Fruit fly (Drosophila melanogaster): ENCODE results near the gene Alp12.

Alp12 gene

DNA sequence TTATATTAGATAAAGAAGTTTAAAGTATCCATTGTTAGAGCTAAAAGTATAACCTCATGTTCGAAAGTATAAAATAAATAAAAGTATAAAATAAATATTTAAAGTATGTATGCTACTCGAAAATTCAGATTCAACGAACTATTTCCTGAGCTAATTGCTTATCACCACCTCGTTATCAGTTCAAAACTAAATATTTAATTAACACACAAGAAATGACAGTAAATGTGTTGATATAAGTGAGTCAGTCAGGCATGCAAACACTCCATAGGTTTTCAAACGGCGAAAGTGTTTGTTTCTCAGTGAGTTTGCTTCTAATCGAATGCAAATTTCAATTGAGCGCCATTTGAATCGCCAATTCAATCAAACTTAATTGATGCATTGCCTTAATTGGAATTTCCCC lies 10.4 kb downstream of the Alp12 start (continued):
- no peak for TF ChIP-seq cwo (GFP tag; optimal IDR thresholded peaks at IDR 0.05)
- TF ChIP-seq bowl (GFP tag; IDR thresholded peaks at IDR 0.05) = no peak
- TF ChIP-seq bcd (GFP tag; optimal IDR thresholded peaks at IDR 0.05) = no peak
- no peak for TF ChIP-seq Bdp1 (GFP tag; optimal IDR thresholded peaks at IDR 0.05)
- TF ChIP-seq CG18619 (GFP tag; optimal IDR thresholded peaks at IDR 0.05) = no peak
- no peak for TF ChIP-seq ab (GFP tag; optimal IDR thresholded peaks at IDR 0.05)
- TF ChIP-seq salm (tag; optimal IDR thresholded peaks at IDR 0.05) = peak; percentile 83
- TF ChIP-seq Atf6 (GFP tag; IDR thresholded peaks at IDR 0.05) = no peak
- peak; percentile 60 for TF ChIP-seq pfk (GFP tag; optimal IDR thresholded peaks at IDR 0.05)
- peak; percentile 43 for TF ChIP-seq caup (GFP tag; optimal IDR thresholded peaks at IDR 0.05; ENCODE audit: severe bottlenecking)
- TF ChIP-seq esg (GFP tag; conservative IDR thresholded peaks at IDR 0.05) = no peak
- no peak for TF ChIP-seq CG16815 (GFP tag; optimal IDR thresholded peaks at IDR 0.05)
- no peak for TF ChIP-seq Mes4 (GFP tag; optimal IDR thresholded peaks at IDR 0.05)
- TF ChIP-seq CG17829 (tag; optimal IDR thresholded peaks at IDR 0.05) = peak; percentile 64
- TF ChIP-seq run (tag; optimal IDR thresholded peaks at IDR 0.05) = no peak
- TF ChIP-seq CG6791 (GFP tag; IDR thresholded peaks at IDR 0.05; ENCODE audit: partially characterized antibody) = no peak
- TF ChIP-seq Neu2 (GFP tag; optimal IDR thresholded peaks at IDR 0.05; ENCODE audit: borderline replicate concordance) = no peak
- TF ChIP-seq wdn (GFP tag; IDR thresholded peaks at IDR 0.05) = no peak
- TF ChIP-seq CG16863 (GFP tag; optimal IDR thresholded peaks at IDR 0.05) = no peak
- TF ChIP-seq vvl (GFP tag; IDR thresholded peaks at IDR 0.05) = peak; percentile 35; the same call in 1 of the 2 replicates
- TF ChIP-seq CG7928 (GFP tag; optimal IDR thresholded peaks at IDR 0.05) = no peak
- peak; percentile 55 for TF ChIP-seq CG17385 (GFP tag; optimal IDR thresholded peaks at IDR 0.05)
- TF ChIP-seq CG14710 (tag; optimal IDR thresholded peaks at IDR 0.05) = peak; percentile 72
- no peak for TF ChIP-seq CG14860 (GFP tag; IDR thresholded peaks at IDR 0.05; ENCODE audit: partially characterized antibody)
- TF ChIP-seq Myb (GFP tag; optimal IDR thresholded peaks at IDR 0.05) = no peak
- no peak for TF ChIP-seq zen2 (GFP tag; IDR thresholded peaks at IDR 0.05; ENCODE audit: partially characterized antibody)
- peak; percentile 15 for TF ChIP-seq Sry-β (GFP tag; optimal IDR thresholded peaks at IDR 0.05)
- peak; percentile 79 for TF ChIP-seq fd102C (GFP tag; optimal IDR thresholded peaks at IDR 0.05)
- no peak for TF ChIP-seq tin (GFP tag; optimal IDR thresholded peaks at IDR 0.05)
- TF ChIP-seq CG33213 (GFP tag; optimal IDR thresholded peaks at IDR 0.05) = peak; percentile 16
- TF ChIP-seq bsh (GFP tag; optimal IDR thresholded peaks at IDR 0.05) = peak in 1 of 2 experiments; percentile 61
- no peak for TF ChIP-seq nmo (GFP tag; optimal IDR thresholded peaks at IDR 0.05)
- TF ChIP-seq sens-2 (GFP tag; IDR thresholded peaks at IDR 0.05) = no peak
- TF ChIP-seq CG8924 (tag; optimal IDR thresholded peaks at IDR 0.05) = peak; percentile 55
- no peak for TF ChIP-seq CG7786 (GFP tag; optimal IDR thresholded peaks at IDR 0.05)
- no peak for TF ChIP-seq H2.0 (GFP tag; IDR thresholded peaks at IDR 0.05)
- no peak for TF ChIP-seq Hr3 (GFP tag; optimal IDR thresholded peaks at IDR 0.05)
- TF ChIP-seq sc (optimal IDR thresholded peaks at IDR 0.05) = no peak
- TF ChIP-seq sc (GFP tag; optimal IDR thresholded peaks at IDR 0.05) = peak; percentile 44
- peak; percentile 45 for TF ChIP-seq HHEX (GFP tag; optimal IDR thresholded peaks at IDR 0.05)
- TF ChIP-seq Hmx (GFP tag; optimal IDR thresholded peaks at IDR 0.05) = no peak
- no peak for TF ChIP-seq ham (GFP tag; IDR thresholded peaks at IDR 0.05)
- TF ChIP-seq gsb (GFP tag; IDR thresholded peaks at IDR 0.05) = no peak
- TF ChIP-seq CG5180 (GFP tag; optimal IDR thresholded peaks at IDR 0.05) = peak; percentile 24
- TF ChIP-seq CG17361 (GFP tag; IDR thresholded peaks at IDR 0.05) = peak; percentile 33; the same call in 1 of the 3 replicates
- peak; percentile 75 for TF ChIP-seq PHDP (tag; optimal IDR thresholded peaks at IDR 0.05)
- no peak for TF ChIP-seq pros (GFP tag; optimal IDR thresholded peaks at IDR 0.05)
- no peak for TF ChIP-seq CG17186 (GFP tag; optimal IDR thresholded peaks at IDR 0.05)
- peak; percentile 75 for TF ChIP-seq CG8359 (GFP tag; optimal IDR thresholded peaks at IDR 0.05; ENCODE audit: borderline replicate concordance)
- TF ChIP-seq gfzf (GFP tag; optimal IDR thresholded peaks at IDR 0.05) = no peak
- no peak for TF ChIP-seq z (GFP tag; IDR thresholded peaks at IDR 0.05)

Measured in whole organism, embryonic.